Worm (Caenorhabditis elegans) whole organism, young adult: Measurements from ENCODE around the gene F01F1.11.

Experiments used
- D2030.7 ChIP-seq: fragments of 200-800 bp; sonication (Bioruptor generic); IDR thresholded peaks from 2 replicates; pipeline ENCODE4 v1.3.6; 2022; ENCODE audit warnings: missing genetic modification reagents, missing genetic modification characterization, missing compliant biosample characterization
- F22D6.2 ChIP-seq: sonication (generic microtip); optimal IDR thresholded peaks from 2 replicates; lab custom pipeline; 2016; ENCODE audit warnings: mild to moderate bottlenecking, missing genetic modification characterization, missing compliant biosample characterization
- F39B2.1 ChIP-seq: fragments of 200-800 bp; sonication (Bioruptor generic); IDR thresholded peaks from 2 replicates; pipeline ENCODE4 v1.3.6; 2022; ENCODE audit warnings: missing genetic modification reagents, missing genetic modification characterization, missing compliant biosample characterization
- F52B5.7 ChIP-seq: sonication (generic microtip); optimal IDR thresholded peaks from 2 replicates; lab custom pipeline; 2016; ENCODE audit warnings: mild to moderate bottlenecking, missing genetic modification characterization, missing compliant biosample characterization
- ZK185.1 ChIP-seq: sonication (generic microtip); optimal IDR thresholded peaks from 2 replicates; lab custom pipeline; 2016; ENCODE audit warnings: mild to moderate bottlenecking, missing genetic modification characterization, missing compliant biosample characterization; ENCODE audit not compliant: poor library complexity, severe bottlenecking
- akir-1 ChIP-seq: fragments of 200-800 bp; sonication (Bioruptor generic); optimal IDR thresholded peaks from 2 replicates; lab custom pipeline; 2018; ENCODE audit warnings: mild to moderate bottlenecking, missing genetic modification characterization, moderate library complexity, missing compliant biosample characterization
- ama-1 ChIP-seq, 3 experiments: fragments of 150-350 bp in 1 of 3; sonication (generic microtip) in 2 of 3; optimal IDR thresholded peaks; 2 replicates each; lab custom pipeline; 2014 to 2018; ENCODE audit warnings: missing biosample characterization in 2 of 3, missing genetic modification characterization in 2 of 3, missing genetic modification reagents in 2 of 3
- aptf-2 ChIP-seq: fragments of 200-800 bp; sonication (Bioruptor generic); conservative IDR thresholded peaks from 2 replicates; pipeline ENCODE4 v1.3.6; 2022; ENCODE audit warnings: missing genetic modification reagents, missing genetic modification characterization, missing compliant biosample characterization
- athp-1 ChIP-seq: sonication (generic microtip); optimal IDR thresholded peaks from 2 replicates; lab custom pipeline; 2017; ENCODE audit warnings: mild to moderate bottlenecking, missing genetic modification characterization, missing compliant biosample characterization
- attf-5 ChIP-seq: fragments of 200-800 bp; sonication (Bioruptor generic); optimal IDR thresholded peaks from 2 replicates; lab custom pipeline; 2018; ENCODE audit warnings: mild to moderate bottlenecking, missing genetic modification characterization, missing compliant biosample characterization
- bed-1 ChIP-seq: fragments of 200-800 bp; sonication (Bioruptor generic); IDR thresholded peaks from 2 replicates; pipeline ENCODE4 v1.3.6; 2022; ENCODE audit warnings: missing genetic modification reagents, missing genetic modification characterization, missing compliant biosample characterization
- cebp-1 ChIP-seq, 2 experiments: fragments of 200-800 bp in 1 of 2; sonication (Bioruptor generic) in 1 of 2; sonication (generic microtip) in 1 of 2; IDR thresholded peaks in 1 of 2; optimal IDR thresholded peaks in 1 of 2; 2 replicates each; pipeline versions ENCODE4 v1.3.6 to Lab custom; 2017 to 2022; ENCODE audit warnings: missing compliant biosample characterization in 2 of 2, missing genetic modification characterization in 2 of 2, mild to moderate bottlenecking in 1 of 2, missing genetic modification reagents in 1 of 2, moderate library complexity in 1 of 2
- ceh-40 ChIP-seq: fragments of 200-800 bp; sonication (Bioruptor generic); IDR thresholded peaks from 2 replicates; pipeline ENCODE4 v1.3.6; 2022; ENCODE audit warnings: missing genetic modification characterization, missing compliant biosample characterization
- ceh-58 ChIP-seq: fragments of 200-800 bp; sonication (Bioruptor generic); IDR thresholded peaks from 2 replicates; pipeline ENCODE4 v1.3.6; 2022; ENCODE audit warnings: missing genetic modification characterization, missing compliant biosample characterization
- ceh-79 ChIP-seq: sonication (generic microtip); optimal IDR thresholded peaks from 2 replicates; lab custom pipeline; 2017; ENCODE audit warnings: mild to moderate bottlenecking, missing genetic modification characterization, missing compliant biosample characterization
- dox-1 ChIP-seq: fragments of 200-800 bp; sonication (Bioruptor generic); IDR thresholded peaks from 2 replicates; pipeline ENCODE4 v1.3.6; 2022; ENCODE audit warnings: missing genetic modification reagents, missing genetic modification characterization, missing compliant biosample characterization
- egl-44 ChIP-seq: fragments of 200-800 bp; sonication (Bioruptor generic); IDR thresholded peaks from 2 replicates; pipeline ENCODE4 v1.3.6; 2022; ENCODE audit warnings: missing genetic modification reagents, missing genetic modification characterization, missing compliant biosample characterization
- gei-17 ChIP-seq: fragments of 200-800 bp; sonication (Bioruptor generic); optimal IDR thresholded peaks from 2 replicates; lab custom pipeline; 2018; ENCODE audit warnings: mild to moderate bottlenecking, missing genetic modification characterization, missing compliant biosample characterization
- hlh-12 ChIP-seq: sonication (generic microtip); optimal IDR thresholded peaks from 2 replicates; lab custom pipeline; 2016; ENCODE audit warnings: missing genetic modification characterization, missing compliant biosample characterization
- hmg-1.2 ChIP-seq: fragments of 200-800 bp; sonication (Bioruptor generic); IDR thresholded peaks from 2 replicates; pipeline ENCODE4 v1.3.6; 2022; ENCODE audit warnings: missing genetic modification reagents, missing genetic modification characterization, missing compliant biosample characterization
- hsf-1 ChIP-seq: fragments of 200-800 bp; sonication (Bioruptor generic); IDR thresholded peaks from 2 replicates; pipeline ENCODE4 v1.3.6; 2022; ENCODE audit warnings: missing genetic modification reagents, missing genetic modification characterization, missing compliant biosample characterization
- let-607 ChIP-seq, 2 experiments: fragments of 200-800 bp in 1 of 2; sonication (Bioruptor generic) in 1 of 2; sonication (generic microtip) in 1 of 2; optimal IDR thresholded peaks; 2 replicates each; lab custom pipeline; 2016 to 2018; ENCODE audit warnings: mild to moderate bottlenecking in 2 of 2, missing compliant biosample characterization in 2 of 2, missing genetic modification characterization in 2 of 2, moderate library complexity in 2 of 2, missing genotype in 1 of 2
- lin-35 ChIP-seq, 3 experiments: fragments of 150-350 bp in 2 of 3; sonication (generic microtip) in 1 of 3; optimal IDR thresholded peaks; 2 replicates each; lab custom pipeline; 2014 to 2018; ENCODE audit warnings: missing biosample characterization in 3 of 3, missing genetic modification characterization in 3 of 3, missing genetic modification reagents in 3 of 3
- lin-40 ChIP-seq: sonication (generic microtip); optimal IDR thresholded peaks from 2 replicates; lab custom pipeline; 2016; ENCODE audit warnings: missing genetic modification characterization, mild to moderate bottlenecking, missing compliant biosample characterization, missing genotype, missing genetic modification reagents
- lin-54 ChIP-seq: fragments of 200-800 bp; sonication (Bioruptor generic); optimal IDR thresholded peaks from 2 replicates; lab custom pipeline; 2018; ENCODE audit warnings: mild to moderate bottlenecking, missing genetic modification characterization, missing compliant biosample characterization
- lir-1 ChIP-seq: fragments of 200-800 bp; sonication (Bioruptor generic); conservative IDR thresholded peaks from 2 replicates; pipeline ENCODE4 v1.3.6; 2022; ENCODE audit warnings: missing genetic modification reagents, missing genetic modification characterization, missing compliant biosample characterization
- lsl-1 ChIP-seq: fragments of 200-800 bp; sonication (Bioruptor generic); optimal IDR thresholded peaks from 2 replicates; lab custom pipeline; 2018; ENCODE audit warnings: mild to moderate bottlenecking, missing genetic modification characterization, moderate library complexity, missing compliant biosample characterization
- mcd-1 ChIP-seq: fragments of 200-800 bp; sonication (Bioruptor generic); IDR thresholded peaks from 2 replicates; pipeline ENCODE4 v1.3.6; 2022; ENCODE audit warnings: missing genetic modification reagents, missing genetic modification characterization, missing compliant biosample characterization
- mel-28 ChIP-seq: sonication (generic microtip); optimal IDR thresholded peaks from 2 replicates; lab custom pipeline; 2016; ENCODE audit warnings: borderline replicate concordance, mild to moderate bottlenecking, missing genetic modification characterization, missing compliant biosample characterization
- mxl-1 ChIP-seq: sonication (generic microtip); optimal IDR thresholded peaks from 2 replicates; lab custom pipeline; 2016; ENCODE audit warnings: missing genetic modification characterization, missing compliant biosample characterization
- nhr-120 ChIP-seq: fragments of 200-800 bp; sonication (Bioruptor generic); IDR thresholded peaks from 2 replicates; pipeline ENCODE4 v1.3.6; 2022; ENCODE audit warnings: missing genetic modification characterization, missing compliant biosample characterization
- nhr-80 ChIP-seq: sonication (generic microtip); optimal IDR thresholded peaks from 2 replicates; lab custom pipeline; 2016; ENCODE audit warnings: missing genetic modification characterization, missing compliant biosample characterization
- snpc-1.1 ChIP-seq: sonication (generic microtip); optimal IDR thresholded peaks from 2 replicates; lab custom pipeline; 2017; ENCODE audit warnings: missing genetic modification characterization, mild to moderate bottlenecking, missing compliant biosample characterization, antibody characterized with exemption, moderate library complexity, missing genotype, missing genetic modification reagents; ENCODE audit not compliant: insufficient read depth
- ztf-25 ChIP-seq: fragments of 200-800 bp; sonication (Bioruptor generic); IDR thresholded peaks from 2 replicates; pipeline ENCODE4 v1.3.6; 2022; ENCODE audit warnings: missing genetic modification reagents, missing genetic modification characterization, missing compliant biosample characterization
- ztf-26 ChIP-seq: sonication (generic microtip); optimal IDR thresholded peaks from 2 replicates; lab custom pipeline; 2017; ENCODE audit warnings: missing genetic modification characterization, missing compliant biosample characterization

F01F1.11 gene

ce11 chrIII:5878215-5878614 is 6.5 kb upstream of the F01F1.11 start, which contains the start of the genes mig-21 and F01F1.2:
mig-21 (minus strand) TSS chrIII:5878380.
F01F1.2 (plus strand) TSS chrIII:5878554.
- TF ChIP-seq hmg-1.2 (peak; percentile 88; the same call in 1 of the 2 replicates), cebp-1 (GFP tag; IDR thresholded peaks at IDR 0.05; lab: Robert Waterston, UW) (no peak), cebp-1 (tag; optimal IDR thresholded peaks at IDR 0.05; lab: Kevin White, UChicago) (peak; percentile 29), lsl-1 (peak; percentile 25), F52B5.7 (tag; lab: Kevin White, UChicago) (no peak)

DNA sequence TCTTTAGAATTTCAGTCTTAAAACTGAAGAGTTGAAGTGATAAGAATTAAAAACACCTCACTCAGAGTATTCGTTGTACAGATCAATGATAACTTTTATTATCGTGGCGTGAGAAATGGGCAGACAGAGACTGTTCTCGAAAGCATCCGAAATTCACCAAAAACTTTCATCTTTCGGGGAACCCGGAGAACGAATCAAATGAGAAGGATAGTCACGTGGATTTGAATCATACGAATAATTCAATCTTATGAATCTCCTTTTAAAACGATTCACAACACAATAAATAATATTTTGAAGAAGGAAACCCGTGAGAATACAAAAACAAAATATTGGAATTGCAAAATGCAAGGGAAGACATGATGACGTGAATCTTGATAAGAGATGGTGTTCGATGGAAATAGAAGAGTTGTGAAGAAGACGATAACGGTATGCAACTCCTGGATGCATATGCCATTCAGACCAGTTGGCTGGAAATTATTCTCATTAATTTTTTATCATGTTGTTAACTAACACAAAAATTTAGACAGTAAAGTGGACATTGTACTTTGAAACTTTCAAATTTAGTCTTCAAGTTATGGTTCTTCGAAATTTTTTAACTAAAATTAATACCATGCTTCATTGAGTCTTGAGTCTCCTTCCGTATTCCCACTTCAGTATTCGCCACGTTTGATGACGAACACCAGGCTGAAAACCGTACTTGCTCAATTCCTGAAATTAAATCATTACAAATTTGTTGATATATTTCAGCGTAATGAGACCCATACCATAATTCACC is 5.4 kb upstream of the F01F1.11 start:
- no peak for TF ChIP-seq attf-5
- TF ChIP-seq cebp-1 (GFP tag; IDR thresholded peaks at IDR 0.05; lab: Robert Waterston, UW) = no peak
- peak; percentile 8 for TF ChIP-seq cebp-1 (tag; optimal IDR thresholded peaks at IDR 0.05; lab: Kevin White, UChicago)
- no peak for TF ChIP-seq ztf-25 (GFP tag; lab: Robert Waterston, UW)
- TF ChIP-seq ama-1 (optimal IDR thresholded peaks at IDR 0.05; lab: Kevin White, UChicago) = peak; percentile 43
- TF ChIP-seq ama-1 (GFP tag; optimal IDR thresholded peaks at IDR 0.05; lab: Kevin White, UChicago) = no peak
- TF ChIP-seq ceh-40 (GFP tag; lab: Robert Waterston, UW) = no peak
- peak; percentile 29 for TF ChIP-seq nhr-80
- 0 out of 2 replicates have a peak, but pooled peaks have one; percentile 20 for TF ChIP-seq hsf-1
- TF ChIP-seq bed-1 (GFP tag; lab: Robert Waterston, UW) = no peak
- no peak for TF ChIP-seq ceh-58 (GFP tag; lab: Robert Waterston, UW)
- no peak for TF ChIP-seq mxl-1 (tag; lab: Kevin White, UChicago)
- no peak for TF ChIP-seq D2030.7 (GFP tag; lab: Robert Waterston, UW)
- TF ChIP-seq lin-40 (tag; lab: Kevin White, UChicago) = no peak
- TF ChIP-seq let-607 (tag; optimal IDR thresholded peaks at IDR 0.05; lab: Kevin White, UChicago) = peak in 1 of 2 experiments; percentile 27
- no peak for TF ChIP-seq akir-1 (GFP tag; lab: Kevin White, UChicago)
- TF ChIP-seq mcd-1 (GFP tag; lab: Robert Waterston, UW) = no peak
- no peak for TF ChIP-seq F22D6.2 (tag; lab: Kevin White, UChicago)
- no peak for TF ChIP-seq nhr-120 (GFP tag; lab: Robert Waterston, UW)
- 0 out of 2 replicates have a peak, but pooled peaks have one; percentile 7 for TF ChIP-seq hmg-1.2
- no peak for TF ChIP-seq dox-1 (GFP tag; lab: Robert Waterston, UW)
- TF ChIP-seq mel-28 (tag; lab: Kevin White, UChicago) = no peak
- TF ChIP-seq lsl-1 = no peak
- no peak for TF ChIP-seq hlh-12 (tag; lab: Kevin White, UChicago)
- no peak for TF ChIP-seq gei-17 (GFP tag; lab: Kevin White, UChicago)
- no peak for TF ChIP-seq egl-44 (GFP tag; lab: Robert Waterston, UW)
- TF ChIP-seq lir-1 (GFP tag; lab: Robert Waterston, UW) = no peak
- TF ChIP-seq ZK185.1 (tag; lab: Kevin White, UChicago) = no peak
- TF ChIP-seq F39B2.1 = no peak
- peak; percentile 4 for TF ChIP-seq lin-54 (GFP tag; lab: Kevin White, UChicago)
- TF ChIP-seq lin-35 (GFP tag; optimal IDR thresholded peaks at IDR 0.05; lab: Kevin White, UChicago) = no peak
- TF ChIP-seq snpc-1.1 = no peak
- TF ChIP-seq ceh-79 = no peak
- no peak for TF ChIP-seq aptf-2 (GFP tag; lab: Robert Waterston, UW)
- TF ChIP-seq ztf-26 (tag; lab: Kevin White, UChicago) = peak; percentile 2
- no peak for TF ChIP-seq athp-1 (tag; lab: Kevin White, UChicago)
